Worm (Caenorhabditis elegans): ENCODE measurements around the gene K12H4.5.

DNA sequence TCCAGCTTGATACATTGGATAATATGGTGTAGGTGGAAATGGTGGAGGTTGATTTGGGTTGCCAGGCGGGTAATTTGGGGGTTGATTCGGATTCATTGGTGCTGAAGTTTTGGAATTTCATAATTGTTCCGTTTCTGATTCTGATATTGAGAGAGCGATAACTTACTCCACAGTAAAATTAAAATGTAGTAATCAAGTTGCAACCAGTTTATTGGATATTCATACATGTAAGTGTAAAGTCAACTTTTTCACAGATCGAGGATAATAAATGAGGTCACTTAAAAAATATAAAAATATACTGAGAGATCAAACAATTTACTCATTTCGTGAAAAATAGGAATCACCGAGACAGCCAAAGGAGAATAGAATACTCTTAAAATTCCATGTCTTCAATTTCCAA is 16.3 kb upstream of the K12H4.5 start, which contains the start of gene mdt-30:
- TF ChIP-seq W03F9.2 (tag; optimal IDR thresholded peaks at IDR 0.05) (no peak), dao-5 (tag; optimal IDR thresholded peaks at IDR 0.05) (no peak)
